Fruit fly (Drosophila melanogaster) whole organism, embryonic: ENCODE data around the gene CG33643.

Experiments used
- Abd-B ChIP-seq: fragments of 200-800 bp; sonication (Bioruptor generic); optimal IDR thresholded peaks from 2 replicates; lab custom pipeline; 2018; ENCODE audit warnings: missing biosample characterization, mild to moderate bottlenecking, missing genetic modification characterization, moderate library complexity
- Atf-2 ChIP-seq: fragments of 200-800 bp; sonication (Bioruptor generic); optimal IDR thresholded peaks from 2 replicates; lab custom pipeline; 2016; ENCODE audit warnings: missing biosample characterization, missing genetic modification characterization
- CG10267 ChIP-seq: fragments of 200-800 bp; sonication (Bioruptor generic); optimal IDR thresholded peaks from 2 replicates; lab custom pipeline; 2018; ENCODE audit warnings: missing biosample characterization, mild to moderate bottlenecking, missing genetic modification characterization, moderate library complexity
- CG10366 ChIP-seq: fragments of 200-800 bp; sonication (Bioruptor generic); IDR thresholded peaks from 2 replicates; pipeline ENCODE4 v1.3.6; 2022; ENCODE audit warnings: missing biosample characterization, missing genetic modification characterization
- CG14667 ChIP-seq: fragments of 200-800 bp; sonication (Bioruptor generic); IDR thresholded peaks from 2 replicates; pipeline ENCODE4 v1.3.6; 2022; ENCODE audit warnings: missing biosample characterization, missing genetic modification characterization
- CG14860 ChIP-seq: fragments of 200-800 bp; sonication (Bioruptor generic); IDR thresholded peaks from 3 replicates; pipeline ENCODE4 v1.3.6; 2022; ENCODE audit warnings: missing biosample characterization, missing genetic modification characterization; ENCODE audit not compliant: partially characterized antibody
- CG15601 ChIP-seq: fragments of 200-800 bp; sonication (Bioruptor generic); optimal IDR thresholded peaks from 3 replicates; lab custom pipeline; 2019; ENCODE audit warnings: missing biosample characterization, mild to moderate bottlenecking, missing genetic modification characterization, moderate library complexity
- CG17912 ChIP-seq: fragments of 200-800 bp; sonication (Bioruptor generic); optimal IDR thresholded peaks from 2 replicates; lab custom pipeline; 2018; ENCODE audit warnings: missing biosample characterization, mild to moderate bottlenecking, missing genetic modification characterization
- CG2120 ChIP-seq: fragments of 200-800 bp; sonication (Bioruptor generic); optimal IDR thresholded peaks from 3 replicates; lab custom pipeline; 2016; ENCODE audit warnings: missing biosample characterization, missing genetic modification characterization
- CG2875 ChIP-seq: fragments of 200-800 bp; sonication (Bioruptor generic); optimal IDR thresholded peaks from 2 replicates; lab custom pipeline; 2017; ENCODE audit warnings: missing biosample characterization, mild to moderate bottlenecking, missing genetic modification characterization, missing genetic modification reagents
- CG31224 ChIP-seq: fragments of 200-800 bp; sonication (Bioruptor generic); IDR thresholded peaks from 2 replicates; pipeline ENCODE4 v1.3.6; 2022; ENCODE audit warnings: missing biosample characterization, missing genetic modification characterization
- CG31388 ChIP-seq: fragments of 200-800 bp; sonication (Bioruptor generic); optimal IDR thresholded peaks from 2 replicates; lab custom pipeline; 2016; ENCODE audit warnings: missing biosample characterization, missing genetic modification characterization
- CG43689 ChIP-seq: fragments of 200-800 bp; sonication (Bioruptor generic); IDR thresholded peaks from 2 replicates; pipeline ENCODE4 v1.3.6; 2022; ENCODE audit warnings: missing biosample characterization, missing genetic modification characterization
- CG5180 ChIP-seq: fragments of 200-800 bp; sonication (Bioruptor generic); optimal IDR thresholded peaks from 3 replicates; lab custom pipeline; 2017; ENCODE audit warnings: missing biosample characterization, missing genetic modification characterization, mild to moderate bottlenecking, moderate library complexity, missing genetic modification reagents
- CG6272 ChIP-seq: fragments of 200-800 bp; sonication (Bioruptor generic); IDR thresholded peaks from 2 replicates; pipeline ENCODE4 v1.3.6; 2022; ENCODE audit warnings: missing biosample characterization, missing genetic modification characterization
- CG6854 ChIP-seq: fragments of 200-800 bp; sonication (Bioruptor generic); optimal IDR thresholded peaks from 3 replicates; lab custom pipeline; 2017; ENCODE audit warnings: missing biosample characterization, mild to moderate bottlenecking, missing genetic modification characterization
- CG7963 ChIP-seq: fragments of 200-800 bp; sonication (Bioruptor generic); IDR thresholded peaks from 3 replicates; pipeline ENCODE4 v1.3.6; 2022; ENCODE audit warnings: missing biosample characterization, missing genetic modification characterization; ENCODE audit not compliant: partially characterized antibody
- CG7987 ChIP-seq: fragments of 200-800 bp; sonication (Bioruptor generic); optimal IDR thresholded peaks from 2 replicates; lab custom pipeline; 2018; ENCODE audit warnings: missing biosample characterization, mild to moderate bottlenecking, missing genetic modification characterization, moderate library complexity
- CG8478 ChIP-seq: fragments of >200 bp; optimal IDR thresholded peaks from 2 replicates; lab custom pipeline; 2018
- CG9437 ChIP-seq: fragments of 200-800 bp; sonication (Bioruptor generic); optimal IDR thresholded peaks from 2 replicates; lab custom pipeline; 2018; ENCODE audit warnings: missing biosample characterization, mild to moderate bottlenecking, missing genetic modification characterization
- Dbx ChIP-seq: fragments of 200-800 bp; sonication (Bioruptor generic); IDR thresholded peaks from 3 replicates; pipeline ENCODE4 v1.3.6; 2022; ENCODE audit warnings: missing biosample characterization, missing genetic modification characterization
- Dip3 ChIP-seq: fragments of 200-800 bp; sonication (Bioruptor generic); optimal IDR thresholded peaks from 3 replicates; lab custom pipeline; 2016; ENCODE audit warnings: missing biosample characterization, missing genetic modification characterization
- Doc2 ChIP-seq: fragments of 200-800 bp; sonication (Bioruptor generic); IDR thresholded peaks from 2 replicates; pipeline ENCODE4 v1.3.6; 2022; ENCODE audit warnings: missing biosample characterization, missing genetic modification characterization
- Dref ChIP-seq: fragments of 200-800 bp; sonication (Bioruptor generic); IDR thresholded peaks from 2 replicates; pipeline ENCODE4 v1.3.6; 2022; ENCODE audit warnings: missing biosample characterization, missing genetic modification characterization
- HLH4C ChIP-seq: fragments of 200-800 bp; sonication (Bioruptor generic); IDR thresholded peaks from 3 replicates; pipeline ENCODE4 v1.3.6; 2022; ENCODE audit warnings: missing biosample characterization, missing genetic modification characterization; ENCODE audit not compliant: partially characterized antibody
- Lim3 ChIP-seq: fragments of 200-800 bp; sonication (Bioruptor generic); IDR thresholded peaks from 2 replicates; pipeline ENCODE4 v1.3.6; 2022; ENCODE audit warnings: missing biosample characterization, missing genetic modification characterization
- Lpt ChIP-seq: fragments of >200 bp; optimal IDR thresholded peaks from 2 replicates; lab custom pipeline; 2018; ENCODE audit warnings: missing biosample characterization, missing genetic modification characterization
- Oli ChIP-seq: fragments of 200-800 bp; sonication (Bioruptor generic); optimal IDR thresholded peaks from 2 replicates; lab custom pipeline; 2018; ENCODE audit warnings: missing biosample characterization, mild to moderate bottlenecking, missing genetic modification characterization, moderate library complexity
- Spps ChIP-seq: fragments of 200-800 bp; sonication (Bioruptor generic); optimal IDR thresholded peaks from 2 replicates; lab custom pipeline; 2018; ENCODE audit warnings: missing biosample characterization, mild to moderate bottlenecking, missing genetic modification characterization
- Sry-β ChIP-seq: fragments of 200-800 bp; sonication (Bioruptor generic); optimal IDR thresholded peaks from 2 replicates; lab custom pipeline; 2018; ENCODE audit warnings: missing biosample characterization, mild to moderate bottlenecking, missing genetic modification characterization, moderate library complexity
- Ssrp ChIP-seq: fragments of 200-800 bp; sonication (Bioruptor generic); optimal IDR thresholded peaks from 2 replicates; lab custom pipeline; 2018; ENCODE audit warnings: missing biosample characterization, mild to moderate bottlenecking, missing genetic modification characterization, moderate library complexity
- abd-A ChIP-seq: fragments of 200-800 bp; sonication (Bioruptor generic); optimal IDR thresholded peaks from 3 replicates; lab custom pipeline; 2019; ENCODE audit warnings: missing biosample characterization, mild to moderate bottlenecking, missing genetic modification characterization, moderate library complexity
- aop ChIP-seq: fragments of 200-800 bp; sonication (Bioruptor generic); IDR thresholded peaks from 2 replicates; pipeline ENCODE4 v1.3.6; 2022; ENCODE audit warnings: missing biosample characterization, missing genetic modification characterization
- cad ChIP-seq: fragments of >200 bp; optimal IDR thresholded peaks from 2 replicates; lab custom pipeline; 2017; ENCODE audit warnings: missing biosample characterization, missing genetic modification characterization
- caup ChIP-seq: fragments of 200-800 bp; sonication (Bioruptor generic); optimal IDR thresholded peaks from 3 replicates; lab custom pipeline; 2017; ENCODE audit warnings: missing biosample characterization, mild to moderate bottlenecking, missing genetic modification characterization, moderate library complexity; ENCODE audit not compliant: severe bottlenecking
- chif ChIP-seq, 2 experiments: fragments of 200-800 bp; sonication (Bioruptor generic); optimal IDR thresholded peaks; 3 replicates each; lab custom pipeline; 2016; ENCODE audit warnings: missing biosample characterization in 2 of 2, missing genetic modification characterization in 2 of 2
- dysf ChIP-seq: fragments of 200-800 bp; sonication (Bioruptor generic); IDR thresholded peaks from 3 replicates; pipeline ENCODE4 v1.3.6; 2022; ENCODE audit warnings: missing biosample characterization, missing genetic modification characterization
- emc ChIP-seq: fragments of 200-800 bp; sonication (Bioruptor generic); optimal IDR thresholded peaks from 2 replicates; lab custom pipeline; 2016; ENCODE audit warnings: missing biosample characterization, missing genetic modification characterization
- gro ChIP-seq: fragments of 200-800 bp; sonication (Bioruptor generic); optimal IDR thresholded peaks from 2 replicates; lab custom pipeline; 2016; ENCODE audit warnings: missing biosample characterization, missing genetic modification characterization
- inv ChIP-seq: fragments of 200-800 bp; sonication (Bioruptor generic); IDR thresholded peaks from 2 replicates; pipeline ENCODE4 v1.3.6; 2022; ENCODE audit warnings: missing biosample characterization, missing genetic modification characterization; ENCODE audit not compliant: partially characterized antibody
- jing ChIP-seq: fragments of 200-800 bp; sonication (Bioruptor generic); optimal IDR thresholded peaks from 2 replicates; lab custom pipeline; 2018; ENCODE audit warnings: missing biosample characterization, mild to moderate bottlenecking, missing genetic modification characterization
- mld ChIP-seq: fragments of 200-800 bp; sonication (Bioruptor generic); IDR thresholded peaks from 3 replicates; pipeline ENCODE4 v1.3.6; 2022; ENCODE audit warnings: missing biosample characterization, missing genetic modification characterization; ENCODE audit not compliant: partially characterized antibody
- pan ChIP-seq, 4 experiments: fragments of >200 bp in 3 of 4; fragments of 200-800 bp in 1 of 4; sonication (Bioruptor generic) in 1 of 4; optimal IDR thresholded peaks in 3 of 4; IDR thresholded peaks in 1 of 4; 2 replicates each; pipeline versions ENCODE4 v1.3.6 to Lab custom; 2017 to 2022; ENCODE audit warnings: missing biosample characterization in 2 of 4, missing genetic modification characterization in 2 of 4, mixed read lengths in 1 of 4
- prd ChIP-seq, 3 experiments: fragments of >200 bp in 2 of 3; fragments of 200-800 bp in 1 of 3; sonication (Bioruptor generic) in 1 of 3; optimal IDR thresholded peaks in 2 of 3; IDR thresholded peaks in 1 of 3; 2 replicates in 2 of 3; 3 replicates in 1 of 3; pipeline versions ENCODE4 v1.3.6 to Lab custom; 2017 to 2022; ENCODE audit warnings: missing biosample characterization in 1 of 3, missing genetic modification characterization in 1 of 3
- stwl ChIP-seq: fragments of 200-800 bp; sonication (Bioruptor generic); optimal IDR thresholded peaks from 3 replicates; lab custom pipeline; 2018; ENCODE audit warnings: missing biosample characterization, mild to moderate bottlenecking, missing genetic modification characterization, moderate library complexity
- tgo ChIP-seq: fragments of 200-800 bp; sonication (Bioruptor generic); IDR thresholded peaks from 3 replicates; pipeline ENCODE4 v1.3.6; 2022; ENCODE audit warnings: missing biosample characterization, missing genetic modification characterization
- vnd ChIP-seq: fragments of 200-800 bp; sonication (Bioruptor generic); IDR thresholded peaks from 3 replicates; pipeline ENCODE4 v1.3.6; 2022; ENCODE audit warnings: missing biosample characterization, missing genetic modification characterization; ENCODE audit not compliant: partially characterized antibody
- z ChIP-seq: fragments of 200-800 bp; sonication (Bioruptor generic); IDR thresholded peaks from 3 replicates; pipeline ENCODE4 v1.3.6; 2022; ENCODE audit warnings: missing biosample characterization, missing genetic modification characterization

CG33643 gene

DNA sequence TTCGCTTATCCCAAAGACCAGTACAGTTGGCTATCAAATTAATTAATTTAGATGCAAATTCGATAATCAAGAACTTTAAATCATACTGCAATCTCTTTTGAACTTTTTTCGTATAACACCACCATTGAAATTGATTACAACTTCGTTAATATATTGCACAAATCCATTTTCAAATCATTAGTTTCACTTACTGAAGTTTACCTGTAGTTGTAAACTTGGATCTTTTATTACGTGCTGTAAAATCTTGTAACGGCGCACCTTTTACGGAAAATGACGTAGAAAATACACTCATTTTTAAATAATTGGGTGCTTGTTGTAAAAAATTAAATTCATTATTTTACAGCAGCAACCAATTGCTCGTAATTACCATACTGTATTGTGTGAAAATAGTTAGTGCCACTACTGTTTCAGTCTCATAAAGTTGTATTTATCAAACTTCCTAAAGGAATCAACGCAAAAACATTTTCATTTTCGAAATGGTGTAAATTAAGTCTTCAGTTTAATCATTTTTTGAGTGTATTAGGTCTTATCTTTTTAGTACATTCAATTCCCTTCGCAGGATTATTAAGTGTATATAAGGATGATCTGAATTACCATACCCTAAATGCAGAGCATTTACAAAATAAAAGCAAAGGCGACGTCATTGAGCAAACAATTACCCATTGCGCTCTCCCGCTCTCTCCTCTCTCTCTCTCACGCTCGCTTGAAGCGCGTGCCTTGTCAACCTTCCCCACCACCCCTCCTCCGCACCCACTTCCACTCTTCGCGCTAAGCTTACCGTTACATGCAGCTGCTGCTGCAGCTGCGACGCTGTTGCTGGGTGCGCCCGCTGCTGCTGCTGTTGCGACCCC lies 18.5 kb upstream of the CG33643 start (continued):
- TF ChIP-seq Doc2 (GFP tag; lab: Robert Waterston, UW) (no peak), CG43689 (GFP tag; lab: Robert Waterston, UW) (no peak), Lim3 (no peak), aop (no peak), z (GFP tag; lab: Robert Waterston, UW) (no peak), chif (GFP tag; optimal IDR thresholded peaks at IDR 0.05; lab: Kevin White, UChicago) (peak; percentile 12 to 23), gro (GFP tag; lab: Kevin White, UChicago) (no peak), Dref (GFP tag; lab: Robert Waterston, UW) (no peak), CG5180 (GFP tag; lab: Kevin White, UChicago) (no peak), emc (no peak), abd-A (tag; lab: Kevin White, UChicago) (no peak), CG14860 (no peak), cad (GFP tag; lab: Kevin White, UChicago) (no peak), Sry-β (GFP tag; lab: Kevin White, UChicago) (no peak), Dbx (GFP tag; lab: Robert Waterston, UW) (no peak), vnd (GFP tag; lab: Robert Waterston, UW) (no peak), CG31224 (no peak), CG8478 (no peak), prd (optimal IDR thresholded peaks at IDR 0.05; lab: Kevin White, UChicago) (no peak), prd (GFP tag; IDR thresholded peaks at IDR 0.05; lab: Robert Waterston, UW) (peak; percentile 45; the same call in 2 of the 3 replicates), caup (GFP tag; lab: Kevin White, UChicago) (no peak), dysf (GFP tag; lab: Robert Waterston, UW) (peak; percentile 67), tgo (peak; percentile 55; the same call in 2 of the 3 replicates), inv (GFP tag; lab: Robert Waterston, UW) (no peak), Spps (tag; lab: Kevin White, UChicago) (no peak), CG6854 (GFP tag; lab: Kevin White, UChicago) (no peak), CG7963 (GFP tag; lab: Robert Waterston, UW) (no peak), CG2875 (GFP tag; lab: Kevin White, UChicago) (no peak), CG9437 (GFP tag; lab: Kevin White, UChicago) (peak; percentile 45), Ssrp (peak; percentile 3), CG14667 (GFP tag; lab: Robert Waterston, UW) (no peak), Dip3 (GFP tag; lab: Kevin White, UChicago) (peak; percentile 22), CG7987 (GFP tag; lab: Kevin White, UChicago) (no peak), stwl (tag; lab: Kevin White, UChicago) (no peak), CG6272 (GFP tag; lab: Robert Waterston, UW) (peak; percentile 22; the same call in 1 of the 2 replicates), jing (GFP tag; lab: Kevin White, UChicago) (no peak), CG2120 (GFP tag; lab: Kevin White, UChicago) (peak; percentile 52), Atf-2 (GFP tag; lab: Kevin White, UChicago) (no peak), CG17912 (GFP tag; lab: Kevin White, UChicago) (no peak), pan (optimal IDR thresholded peaks at IDR 0.05; lab: Kevin White, UChicago) (no peak), pan (GFP tag; optimal IDR thresholded peaks at IDR 0.05 in 1 of 2, IDR thresholded peaks at IDR 0.05 in 1 of 2) (peak in 1 of 2 experiments; percentile 48), CG15601 (no peak), CG10267 (tag; lab: Kevin White, UChicago) (no peak), CG10366 (GFP tag; lab: Robert Waterston, UW) (peak; percentile 46), mld (GFP tag; lab: Robert Waterston, UW) (no peak), Oli (tag; lab: Kevin White, UChicago) (peak; percentile 57), Lpt (no peak), CG31388 (GFP tag; lab: Kevin White, UChicago) (no peak), HLH4C (GFP tag; lab: Robert Waterston, UW) (no peak), Abd-B (GFP tag; lab: Kevin White, UChicago) (peak; percentile 49)
